Worm (Caenorhabditis elegans): ENCODE data around the gene C14A11.5.

C14A11.5 gene

ce11 chrX:2827702-2828182, 20.4 kb upstream of the C14A11.5 start, which contains the start of gene ssr-2:
TSS of gene ssr-2 (minus strand) at chrX:2827752.
- TF ChIP-seq lin-15B (tag; optimal IDR thresholded peaks at IDR 0.05) (no peak), sea-2 (GFP tag; optimal IDR thresholded peaks at IDR 0.05) (no peak), fkh-2 (tag; optimal IDR thresholded peaks at IDR 0.05) (no peak), ztf-11 (tag; optimal IDR thresholded peaks at IDR 0.05) (no peak), elt-3 (tag; optimal IDR thresholded peaks at IDR 0.05) (no peak), lsy-12 (tag; optimal IDR thresholded peaks at IDR 0.05) (no peak), ceh-9 (tag; optimal IDR thresholded peaks at IDR 0.05) (no peak), aly-2 (tag; optimal IDR thresholded peaks at IDR 0.05) (no peak), ama-1 (optimal IDR thresholded peaks at IDR 0.05) (no peak), nhr-12 (tag; optimal IDR thresholded peaks at IDR 0.05) (no peak), fos-1 (tag; optimal IDR thresholded peaks at IDR 0.05) (no peak), skn-1 (tag; optimal IDR thresholded peaks at IDR 0.05) (no peak), elt-2 (tag; optimal IDR thresholded peaks at IDR 0.05) (no peak), ZK546.5 (tag; optimal IDR thresholded peaks at IDR 0.05) (no peak), ztf-4 (tag; optimal IDR thresholded peaks at IDR 0.05) (no peak)

- TF ChIP-seq nhr-28 (tag; optimal IDR thresholded peaks at IDR 0.05) (no peak), elt-1 (tag; optimal IDR thresholded peaks at IDR 0.05) (no peak), nhr-25 (tag; optimal IDR thresholded peaks at IDR 0.05) (no peak), ceh-16 (tag; optimal IDR thresholded peaks at IDR 0.05) (no peak), hmg-11 (tag; optimal IDR thresholded peaks at IDR 0.05) (no peak), eor-1 (tag; optimal IDR thresholded peaks at IDR 0.05) (no peak), pqm-1 (tag; optimal IDR thresholded peaks at IDR 0.05) (no peak), daf-12 (tag; optimal IDR thresholded peaks at IDR 0.05) (no peak), nhr-11 (tag; optimal IDR thresholded peaks at IDR 0.05) (no peak), unc-62 (GFP tag; optimal IDR thresholded peaks at IDR 0.05) (no peak), ceh-82 (tag; optimal IDR thresholded peaks at IDR 0.05) (no peak), fos-1 (tag; optimal IDR thresholded peaks at IDR 0.05) (no peak), pha-4 (tag; optimal IDR thresholded peaks at IDR 0.05) (no peak), elt-3 (tag; optimal IDR thresholded peaks at IDR 0.05) (no peak), elt-2 (tag; optimal IDR thresholded peaks at IDR 0.05) (no peak), lin-39 (tag; optimal IDR thresholded peaks at IDR 0.05) (no peak), R02D3.7 (tag; optimal IDR thresholded peaks at IDR 0.05) (no peak), egl-5 (tag; optimal IDR thresholded peaks at IDR 0.05) (no peak), ceh-9 (tag; optimal IDR thresholded peaks at IDR 0.05) (no peak), lsy-12 (tag; optimal IDR thresholded peaks at IDR 0.05) (no peak)
Observed at ce11 chrX:2826337-2826736, 19.0 kb upstream of the C14A11.5 start.

ce11 chrX:2820148-2820547, 12.8 kb upstream of the C14A11.5 start, which contains the start of gene tsp-6:
TSS of gene tsp-6 (plus strand) at chrX:2820448.
- TF ChIP-seq unc-39 (tag; optimal IDR thresholded peaks at IDR 0.05) (no peak), ztf-11 (tag; optimal IDR thresholded peaks at IDR 0.05) (no peak)

- no peak for TF ChIP-seq fkh-2 (tag; optimal IDR thresholded peaks at IDR 0.05)
- no peak for TF ChIP-seq nhr-77 (tag; optimal IDR thresholded peaks at IDR 0.05)
- no peak for TF ChIP-seq nhr-43 (tag; optimal IDR thresholded peaks at IDR 0.05; ENCODE audit: poor library complexity, severe bottlenecking)
- no peak for TF ChIP-seq ama-1 (optimal IDR thresholded peaks at IDR 0.05)
- TF ChIP-seq lin-15B (tag; optimal IDR thresholded peaks at IDR 0.05) = no peak
- TF ChIP-seq ceh-9 (tag; optimal IDR thresholded peaks at IDR 0.05) = no peak
Observed at ce11 chrX:2819747-2820146, 12.4 kb upstream of the C14A11.5 start.

- TF ChIP-seq nhr-28 (tag; optimal IDR thresholded peaks at IDR 0.05) (no peak), egl-27 (tag; optimal IDR thresholded peaks at IDR 0.05) (no peak), R02D3.7 (tag; optimal IDR thresholded peaks at IDR 0.05) (no peak)
Observed at ce11 chrX:2818899-2819298, 11.6 kb upstream of the C14A11.5 start.

Data from whole organism, L3 larva.